Worm (Caenorhabditis elegans) whole organism, mixed stage, embryonic: ENCODE results near the gene K07E3.4.

Experiments used
- blmp-1 ChIP-seq: fragments of 150-350 bp; optimal IDR thresholded peaks from 2 replicates; lab custom pipeline; 2014; ENCODE audit warnings: missing biosample characterization, missing genetic modification characterization
- cnd-1 ChIP-seq: fragments of 200-800 bp; sonication (Bioruptor generic); optimal IDR thresholded peaks from 2 replicates; lab custom pipeline; 2018; ENCODE audit warnings: mild to moderate bottlenecking, missing genetic modification characterization, missing compliant biosample characterization
- elt-3 ChIP-seq: fragments of 150-350 bp; optimal IDR thresholded peaks from 2 replicates; lab custom pipeline; 2014; ENCODE audit warnings: missing biosample characterization, missing genetic modification characterization
- lin-13 ChIP-seq: fragments of 150-350 bp; optimal IDR thresholded peaks from 2 replicates; lab custom pipeline; 2014; ENCODE audit warnings: missing biosample characterization, missing genetic modification characterization
- mab-5 ChIP-seq: fragments of 150-350 bp; optimal IDR thresholded peaks from 2 replicates; lab custom pipeline; 2014; ENCODE audit warnings: missing biosample characterization, missing genetic modification characterization
- nhr-12 ChIP-seq: fragments of 150-350 bp; optimal IDR thresholded peaks from 2 replicates; lab custom pipeline; 2014; ENCODE audit warnings: missing biosample characterization, missing genetic modification characterization
- nhr-237 ChIP-seq: fragments of 150-350 bp; optimal IDR thresholded peaks from 2 replicates; lab custom pipeline; 2014; ENCODE audit warnings: missing biosample characterization, missing genetic modification characterization
- nhr-28 ChIP-seq: fragments of 150-350 bp; optimal IDR thresholded peaks from 2 replicates; lab custom pipeline; 2014; ENCODE audit warnings: missing biosample characterization, missing genetic modification characterization
- sptf-1 ChIP-seq: sonication (generic microtip); optimal IDR thresholded peaks from 2 replicates; lab custom pipeline; 2017; ENCODE audit warnings: mild to moderate bottlenecking, missing genetic modification characterization, moderate library complexity, missing compliant biosample characterization
- unc-120 ChIP-seq: sonication (generic microtip); optimal IDR thresholded peaks from 2 replicates; lab custom pipeline; 2017; ENCODE audit warnings: missing genetic modification characterization, missing compliant biosample characterization; ENCODE audit not compliant: poor library complexity, severe bottlenecking

DNA sequence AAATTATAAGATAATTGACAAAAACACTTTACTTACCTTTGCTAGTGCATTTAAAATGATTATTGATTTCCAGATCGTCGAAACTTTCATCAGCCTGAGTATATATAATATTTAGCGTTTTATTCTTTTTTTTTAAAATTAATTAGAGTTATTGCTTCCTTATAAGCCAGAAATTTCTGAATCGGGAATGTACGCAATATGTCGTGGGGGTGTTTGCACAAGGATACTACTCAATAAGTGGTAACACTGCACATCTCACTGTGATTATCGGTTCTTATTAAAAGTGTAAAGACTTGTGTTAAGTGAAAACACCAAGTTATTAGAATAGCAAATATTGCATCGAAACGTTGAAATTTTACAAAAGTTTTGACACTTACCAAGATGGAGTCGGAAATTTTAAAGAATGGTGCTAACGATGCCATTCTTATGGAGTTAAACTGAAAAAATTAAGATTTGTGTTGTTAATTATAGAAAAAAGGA, 26.0 kb downstream of the K07E3.4 start, which contains the start of gene dim-1:
- TF ChIP-seq mab-5 (tag; lab: Kevin White, UChicago): no peak
- TF ChIP-seq elt-3 (tag; lab: Kevin White, UChicago): no peak
- TF ChIP-seq sptf-1 (tag; lab: Kevin White, UChicago): no peak
- no peak for TF ChIP-seq lin-13
- no peak for TF ChIP-seq blmp-1 (tag; lab: Kevin White, UChicago)
- peak; percentile 72 for TF ChIP-seq unc-120 (tag; lab: Kevin White, UChicago)
- no peak for TF ChIP-seq cnd-1
- no peak for TF ChIP-seq nhr-237
- no peak for TF ChIP-seq nhr-28 (tag; lab: Kevin White, UChicago)
- no peak for TF ChIP-seq nhr-12 (tag; lab: Kevin White, UChicago)
